Fruit fly (Drosophila melanogaster): ENCODE measurements around the gene Fpgs2.

- no peak for TF ChIP-seq dmrt93B (GFP tag; optimal IDR thresholded peaks at IDR 0.05)
- TF ChIP-seq psq (GFP tag; optimal IDR thresholded peaks at IDR 0.05) = no peak
- no peak for TF ChIP-seq Hr83 (GFP tag; optimal IDR thresholded peaks at IDR 0.05; ENCODE audit: poor library complexity, severe bottlenecking)
- TF ChIP-seq HLH106 (tag; optimal IDR thresholded peaks at IDR 0.05) = no peak
- no peak for TF ChIP-seq CrebA (GFP tag; optimal IDR thresholded peaks at IDR 0.05; ENCODE audit: borderline replicate concordance)
- TF ChIP-seq br (GFP tag; optimal IDR thresholded peaks at IDR 0.05) = no peak
- no peak for TF ChIP-seq Vsx2 (GFP tag; optimal IDR thresholded peaks at IDR 0.05; ENCODE audit: partially characterized antibody)
Measured at dm6 chr2L:3935014-3935413, 20.9 kb upstream of the Fpgs2 start.

All from whole organism, wandering third instar larva.